Worm (Caenorhabditis elegans): ENCODE data around the gene ZC84.6.

The ZC84.6 gene

DNA sequence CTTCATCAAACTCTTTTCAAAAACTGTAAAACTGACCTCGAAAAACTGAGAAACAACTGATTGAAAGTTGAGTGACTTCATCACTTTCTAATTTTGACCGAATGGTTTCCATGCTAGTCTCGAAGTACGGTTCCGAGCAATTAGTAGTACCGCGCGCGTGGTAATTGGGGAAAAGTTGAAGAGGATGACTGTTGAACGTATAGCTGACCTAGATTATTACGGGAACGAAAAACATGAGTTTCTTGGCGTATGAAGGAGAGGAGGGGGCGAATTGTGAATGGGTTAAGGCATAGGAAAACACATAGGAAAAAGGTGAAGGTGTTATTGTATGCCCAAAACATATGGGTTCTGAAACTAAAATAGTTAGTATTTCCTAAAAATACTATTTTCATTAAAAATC lies 38.0 kb downstream of the ZC84.6 start, which contains the start of gene ptr-9:
Gene ptr-9, minus strand, starts transcription at position 101 of the 400 bp plus-strand sequence.
- TF ChIP-seq lin-11 (tag; optimal IDR thresholded peaks at IDR 0.05): no peak
- TF ChIP-seq peb-1 (tag; optimal IDR thresholded peaks at IDR 0.05): no peak
- no peak for TF ChIP-seq dmd-4 (tag; optimal IDR thresholded peaks at IDR 0.05)
- TF ChIP-seq blmp-1 (tag; optimal IDR thresholded peaks at IDR 0.05; ENCODE audit: insufficient read depth): no peak
- no peak for TF ChIP-seq nhr-129 (tag; optimal IDR thresholded peaks at IDR 0.05)
- TF ChIP-seq sma-3 (GFP tag; optimal IDR thresholded peaks at IDR 0.05): no peak

DNA sequence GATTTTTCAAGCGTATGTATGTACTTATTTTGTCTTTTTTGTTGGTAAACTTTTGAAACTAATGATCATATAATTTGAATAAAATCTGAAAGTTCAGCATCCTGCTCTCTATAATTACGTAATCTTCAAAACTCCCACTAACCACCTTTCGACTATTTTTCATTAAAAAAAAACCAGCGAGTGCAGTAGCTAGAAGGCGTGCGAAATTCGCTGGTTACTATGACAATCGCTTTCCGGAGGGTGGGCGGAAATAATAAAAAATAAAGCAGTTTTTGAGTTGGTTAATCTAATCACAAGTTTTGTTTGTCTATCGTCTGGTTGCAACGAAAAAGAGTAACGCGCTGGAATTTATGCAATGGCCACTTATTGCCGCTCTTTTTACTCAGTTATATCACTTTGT lies 44.7 kb downstream of the ZC84.6 start, which contains the start of gene irld-34:
Gene irld-34, plus strand, starts transcription at position 301 of the 400 bp plus-strand sequence.
- TF ChIP-seq ztf-1 (GFP tag; conservative IDR thresholded peaks at IDR 0.05) (no peak), alr-1 (tag; optimal IDR thresholded peaks at IDR 0.05) (no peak), lin-11 (tag; optimal IDR thresholded peaks at IDR 0.05) (no peak)

DNA sequence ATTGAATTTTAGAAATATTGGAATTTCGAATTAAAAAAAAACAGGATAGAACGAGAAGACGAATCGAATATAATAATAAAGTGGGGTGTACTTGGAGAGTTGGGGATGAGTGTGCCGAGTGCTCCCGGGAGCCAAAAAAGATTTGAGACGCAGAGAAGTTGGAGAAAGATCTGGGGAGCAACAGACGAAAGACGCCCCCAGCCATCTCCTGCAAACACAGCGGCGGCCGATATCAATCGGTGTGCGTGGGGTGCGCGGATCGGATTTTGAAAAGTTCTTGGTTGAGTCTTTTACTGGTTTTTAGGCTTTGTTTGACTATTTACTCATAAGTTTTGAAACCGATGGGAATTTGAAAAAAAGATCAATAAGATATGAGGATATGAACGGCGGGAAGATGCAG lies 45.7 kb downstream of the ZC84.6 start, which contains the start of gene nhl-1:
Gene nhl-1, minus strand, starts transcription at position 101 of the 400 bp plus-strand sequence.
- TF ChIP-seq blmp-1 (tag; optimal IDR thresholded peaks at IDR 0.05; ENCODE audit: insufficient read depth) (no peak), nhr-6 (tag; optimal IDR thresholded peaks at IDR 0.05) (no peak), ztf-11 (tag; optimal IDR thresholded peaks at IDR 0.05) (no peak), C34F6.9 (tag; optimal IDR thresholded peaks at IDR 0.05) (no peak), nhr-237 (tag; optimal IDR thresholded peaks at IDR 0.05) (no peak), sem-4 (tag; optimal IDR thresholded peaks at IDR 0.05) (no peak), lin-39 (tag; optimal IDR thresholded peaks at IDR 0.05) (no peak), gmeb-1 (tag; optimal IDR thresholded peaks at IDR 0.05) (no peak), crh-2 (tag; optimal IDR thresholded peaks at IDR 0.05) (no peak), ama-1 (optimal IDR thresholded peaks at IDR 0.05) (no peak), fos-1 (tag; optimal IDR thresholded peaks at IDR 0.05) (no peak), ceh-82 (tag; optimal IDR thresholded peaks at IDR 0.05) (no peak), unc-39 (tag; optimal IDR thresholded peaks at IDR 0.05) (no peak), mbf-1 (tag; optimal IDR thresholded peaks at IDR 0.05) (no peak), nhr-23 (tag; optimal IDR thresholded peaks at IDR 0.05) (no peak), mab-5 (tag; optimal IDR thresholded peaks at IDR 0.05) (no peak), nhr-77 (tag; optimal IDR thresholded peaks at IDR 0.05) (no peak)

DNA sequence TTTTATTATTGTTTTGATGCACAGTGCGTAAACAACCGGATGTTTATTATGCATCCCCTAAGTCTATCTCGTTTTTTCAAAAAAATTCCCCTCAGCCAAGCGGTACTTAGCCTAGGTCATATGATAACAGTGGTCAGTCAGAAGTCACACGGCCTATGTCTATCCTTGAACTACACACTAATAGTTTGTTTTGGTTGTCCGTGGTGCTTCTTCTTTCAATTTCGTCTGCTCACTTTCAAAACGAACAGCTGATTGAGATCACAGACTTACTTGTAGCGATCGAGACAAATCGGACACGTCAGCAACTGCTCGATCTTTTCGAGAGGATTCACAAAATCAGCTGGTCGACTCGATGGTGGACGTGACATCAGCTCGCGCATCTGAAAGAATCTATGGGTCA lies 46.6 kb downstream of the ZC84.6 start:
- TF ChIP-seq nhr-129 (tag; optimal IDR thresholded peaks at IDR 0.05) (peak; percentile 69), lin-11 (tag; optimal IDR thresholded peaks at IDR 0.05) (no peak), crh-2 (tag; optimal IDR thresholded peaks at IDR 0.05) (no peak), lsy-2 (tag; optimal IDR thresholded peaks at IDR 0.05) (peak in 1 of 2 experiments; percentile 20)

DNA sequence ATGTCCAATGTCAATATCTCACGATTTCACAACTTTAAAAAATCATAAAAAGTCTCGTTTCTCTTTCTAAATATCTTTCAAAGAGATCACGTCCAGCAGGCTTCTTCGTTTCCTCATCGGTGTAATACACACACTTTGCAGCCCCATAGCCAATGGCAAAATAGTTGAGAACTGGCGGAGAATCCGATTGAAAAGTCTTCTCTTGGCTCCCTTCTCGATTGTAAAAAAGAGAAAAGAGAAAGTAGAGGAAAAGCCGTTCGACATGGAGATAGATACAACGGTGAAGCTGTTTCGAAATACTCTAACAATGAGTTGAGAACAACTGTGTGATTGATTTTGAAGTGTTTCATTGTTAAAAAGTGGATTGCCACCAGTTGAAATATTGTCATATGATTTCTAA lies 47.7 kb downstream of the ZC84.6 start:
- peak; percentile 50 for TF ChIP-seq nhr-129 (tag; optimal IDR thresholded peaks at IDR 0.05)
- TF ChIP-seq C34F6.9 (tag; optimal IDR thresholded peaks at IDR 0.05): peak; percentile 54
- no peak for TF ChIP-seq nhr-6 (tag; optimal IDR thresholded peaks at IDR 0.05)
- peak; percentile 18 for TF ChIP-seq F13H6.1 (tag; optimal IDR thresholded peaks at IDR 0.05)
- TF ChIP-seq lsy-2 (tag; optimal IDR thresholded peaks at IDR 0.05): peak in 1 of 2 experiments; percentile 27

DNA sequence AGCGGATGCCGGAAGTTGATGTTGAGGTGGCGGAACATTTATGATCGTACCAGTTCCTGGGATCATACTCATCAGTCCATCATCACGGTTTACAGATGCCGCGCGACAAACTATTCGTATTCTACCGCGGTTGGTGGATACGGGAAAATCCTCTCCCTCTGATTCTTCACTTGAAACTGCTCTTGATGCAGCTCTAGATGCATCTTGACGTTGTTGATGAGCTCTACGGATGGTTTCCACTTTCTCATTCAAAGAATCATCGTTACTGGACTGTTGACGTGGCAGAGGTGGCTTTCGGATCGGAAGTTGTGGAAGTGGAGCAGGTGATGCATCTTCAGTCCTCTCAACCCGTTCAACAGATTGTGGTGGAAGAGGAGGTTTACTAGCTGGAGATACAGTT lies 50.4 kb downstream of the ZC84.6 start:
- TF ChIP-seq nhr-25 (tag; optimal IDR thresholded peaks at IDR 0.05) (no peak), nhr-237 (tag; optimal IDR thresholded peaks at IDR 0.05) (no peak), nhr-23 (tag; optimal IDR thresholded peaks at IDR 0.05) (no peak), lin-13 (GFP tag; optimal IDR thresholded peaks at IDR 0.05) (no peak), lin-39 (tag; optimal IDR thresholded peaks at IDR 0.05) (no peak), crh-2 (tag; optimal IDR thresholded peaks at IDR 0.05) (no peak), ztf-4 (tag; optimal IDR thresholded peaks at IDR 0.05) (no peak), dmd-4 (tag; optimal IDR thresholded peaks at IDR 0.05) (no peak), C34F6.9 (tag; optimal IDR thresholded peaks at IDR 0.05) (no peak), nhr-129 (tag; optimal IDR thresholded peaks at IDR 0.05) (no peak), zag-1 (tag; optimal IDR thresholded peaks at IDR 0.05) (no peak), gmeb-1 (tag; optimal IDR thresholded peaks at IDR 0.05) (no peak), aly-2 (tag; optimal IDR thresholded peaks at IDR 0.05) (no peak), unc-62 (GFP tag; optimal IDR thresholded peaks at IDR 0.05) (no peak)
